Worm (Caenorhabditis elegans): ENCODE data around the gene F56A11.6.

DNA sequence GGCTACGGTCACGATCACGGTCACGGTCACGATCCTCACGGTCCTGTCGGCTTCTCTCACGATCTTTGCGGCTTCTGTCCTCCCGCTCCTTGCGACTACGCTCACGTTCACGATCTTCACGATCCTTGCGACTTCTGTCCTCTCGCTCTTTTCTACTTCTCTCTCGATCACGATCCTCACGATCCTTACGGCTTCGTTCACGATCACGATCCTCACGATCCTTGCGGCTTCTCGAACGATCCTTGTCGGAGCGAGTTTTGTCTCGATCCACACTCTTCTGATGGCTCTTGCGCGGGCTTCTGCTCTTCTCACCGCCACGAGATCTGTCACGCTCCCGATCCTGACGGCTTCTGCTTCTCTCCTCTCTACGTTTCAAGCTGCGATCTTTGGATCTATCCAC lies 1.5 kb downstream of the F56A11.6 start:
- TF ChIP-seq T22C8.4 (GFP tag; IDR thresholded peaks at IDR 0.05), result no peak
- TF ChIP-seq flt-1 (GFP tag; IDR thresholded peaks at IDR 0.05), result no peak
- no peak for TF ChIP-seq ref-1 (GFP tag; conservative IDR thresholded peaks at IDR 0.05)
- no peak for TF ChIP-seq cog-1 (tag; optimal IDR thresholded peaks at IDR 0.05)
- no peak for TF ChIP-seq tab-1 (GFP tag; IDR thresholded peaks at IDR 0.05)
- no peak for TF ChIP-seq klf-2 (GFP tag; conservative IDR thresholded peaks at IDR 0.05)
- TF ChIP-seq ztf-29 (GFP tag; IDR thresholded peaks at IDR 0.05), result no peak
- TF ChIP-seq ztf-23 (GFP tag; IDR thresholded peaks at IDR 0.05), result no peak

All from whole organism, midembryonic.